Worm (Caenorhabditis elegans): ENCODE data around the gene clec-86.

DNA sequence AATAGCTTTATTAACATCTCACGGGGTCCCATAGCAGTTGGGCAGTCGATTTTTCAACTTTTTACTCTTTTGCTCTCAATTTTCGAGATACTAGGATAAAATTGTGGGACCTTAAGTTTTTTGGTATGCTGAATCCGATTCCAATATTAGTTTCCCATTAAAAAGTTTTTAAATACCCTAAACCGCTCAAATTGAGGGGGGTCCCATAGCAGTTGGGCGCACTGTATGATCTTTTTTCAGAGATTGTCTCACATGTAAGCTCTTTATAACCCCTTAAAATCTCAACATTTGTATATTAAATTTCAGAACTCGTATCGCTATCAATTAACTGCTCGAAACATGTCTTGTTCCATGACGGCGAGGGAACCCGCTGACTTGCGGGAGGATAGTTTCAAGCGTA, 33.6 kb upstream of the clec-86 start, which contains the start of gene C36B7.2:
- TF ChIP-seq unc-130 (GFP tag; optimal IDR thresholded peaks at IDR 0.05) (no peak), madf-6 (GFP tag; IDR thresholded peaks at IDR 0.05) (no peak), nhr-90 (tag; optimal IDR thresholded peaks at IDR 0.05) (no peak)

Measured in whole organism, young adult.